Worm (Caenorhabditis elegans) whole organism, mixed stage, embryonic: ENCODE measurements around the gene djr-1.1.
A peak's percentile ranks its signal among the peaks of the same experiment; 100 is the strongest.

Experiments used
- M03D4.4 ChIP-seq: sonication (generic microtip); optimal IDR thresholded peaks from 2 replicates; lab custom pipeline; 2017; ENCODE audit warnings: mild to moderate bottlenecking, missing genetic modification characterization, missing compliant biosample characterization
- bed-3 ChIP-seq: fragments of 200-800 bp; sonication (Bioruptor generic); optimal IDR thresholded peaks from 3 replicates; lab custom pipeline; 2018; ENCODE audit warnings: mild to moderate bottlenecking, missing genetic modification characterization, moderate library complexity, missing compliant biosample characterization
- blmp-1 ChIP-seq: fragments of 150-350 bp; optimal IDR thresholded peaks from 2 replicates; lab custom pipeline; 2014; ENCODE audit warnings: missing biosample characterization, missing genetic modification characterization
- ceh-39 ChIP-seq: fragments of 150-350 bp; optimal IDR thresholded peaks from 2 replicates; lab custom pipeline; 2014; ENCODE audit warnings: missing biosample characterization, missing genetic modification characterization
- ceh-83 ChIP-seq: fragments of 200-800 bp; sonication (Bioruptor generic); optimal IDR thresholded peaks from 2 replicates; lab custom pipeline; 2018; ENCODE audit warnings: mild to moderate bottlenecking, missing genetic modification characterization, missing compliant biosample characterization
- ces-1 ChIP-seq: fragments of 150-350 bp; optimal IDR thresholded peaks from 2 replicates; lab custom pipeline; 2014; ENCODE audit warnings: missing biosample characterization, missing genetic modification reagents, missing genetic modification characterization
- cnd-1 ChIP-seq: fragments of 200-800 bp; sonication (Bioruptor generic); optimal IDR thresholded peaks from 2 replicates; lab custom pipeline; 2018; ENCODE audit warnings: mild to moderate bottlenecking, missing genetic modification characterization, missing compliant biosample characterization
- drap-1 ChIP-seq: fragments of 200-800 bp; sonication (Bioruptor generic); optimal IDR thresholded peaks from 3 replicates; lab custom pipeline; 2018; ENCODE audit warnings: mild to moderate bottlenecking, missing genetic modification characterization, missing compliant biosample characterization
- elt-1 ChIP-seq: sonication (generic microtip); optimal IDR thresholded peaks from 2 replicates; lab custom pipeline; 2017; ENCODE audit warnings: missing genetic modification characterization, mild to moderate bottlenecking, missing compliant biosample characterization, antibody characterized with exemption, moderate library complexity, borderline replicate concordance; ENCODE audit not compliant: insufficient read depth
- elt-3 ChIP-seq: fragments of 150-350 bp; optimal IDR thresholded peaks from 2 replicates; lab custom pipeline; 2014; ENCODE audit warnings: missing biosample characterization, missing genetic modification characterization
- flh-1 ChIP-seq: fragments of 200-800 bp; sonication (Bioruptor generic); optimal IDR thresholded peaks from 2 replicates; lab custom pipeline; 2018; ENCODE audit warnings: mild to moderate bottlenecking, missing genetic modification characterization, moderate library complexity, missing compliant biosample characterization
- ham-2 ChIP-seq: fragments of 200-800 bp; sonication (Bioruptor generic); optimal IDR thresholded peaks from 2 replicates; lab custom pipeline; 2018; ENCODE audit warnings: mild to moderate bottlenecking, missing genetic modification characterization, missing compliant biosample characterization
- hlh-1 ChIP-seq: fragments of 150-350 bp; optimal IDR thresholded peaks from 2 replicates; lab custom pipeline; 2014; ENCODE audit warnings: missing biosample characterization, missing genetic modification reagents, missing genetic modification characterization
- lin-13 ChIP-seq: fragments of 150-350 bp; optimal IDR thresholded peaks from 2 replicates; lab custom pipeline; 2014; ENCODE audit warnings: missing biosample characterization, missing genetic modification characterization
- lin-32 ChIP-seq: fragments of 200-800 bp; sonication (Bioruptor generic); optimal IDR thresholded peaks from 2 replicates; lab custom pipeline; 2018; ENCODE audit warnings: mild to moderate bottlenecking, missing genetic modification characterization, missing compliant biosample characterization
- lsy-2 ChIP-seq: fragments of 150-350 bp; optimal IDR thresholded peaks from 2 replicates; lab custom pipeline; 2014; ENCODE audit warnings: missing biosample characterization, missing genetic modification characterization
- mab-5 ChIP-seq: fragments of 150-350 bp; optimal IDR thresholded peaks from 2 replicates; lab custom pipeline; 2014; ENCODE audit warnings: missing biosample characterization, missing genetic modification characterization
- mep-1 ChIP-seq: fragments of 150-350 bp; optimal IDR thresholded peaks from 2 replicates; lab custom pipeline; 2017; ENCODE audit warnings: missing biosample characterization, missing genetic modification reagents, missing genetic modification characterization, inconsistent platforms
- mls-2 ChIP-seq: sonication (generic microtip); optimal IDR thresholded peaks from 2 replicates; lab custom pipeline; 2016; ENCODE audit warnings: mild to moderate bottlenecking, missing genetic modification characterization, moderate library complexity, missing compliant biosample characterization
- nhr-12 ChIP-seq: fragments of 150-350 bp; optimal IDR thresholded peaks from 2 replicates; lab custom pipeline; 2014; ENCODE audit warnings: missing biosample characterization, missing genetic modification characterization
- nhr-2 ChIP-seq: fragments of 150-350 bp; optimal IDR thresholded peaks from 2 replicates; lab custom pipeline; 2014; ENCODE audit warnings: missing biosample characterization, missing genetic modification characterization
- nhr-28 ChIP-seq: fragments of 150-350 bp; optimal IDR thresholded peaks from 2 replicates; lab custom pipeline; 2014; ENCODE audit warnings: missing biosample characterization, missing genetic modification characterization
- nhr-76 ChIP-seq: sonication (generic microtip); optimal IDR thresholded peaks from 2 replicates; lab custom pipeline; 2017; ENCODE audit warnings: missing biosample characterization, missing genetic modification characterization
- pha-4 ChIP-seq: fragments of 150-350 bp; optimal IDR thresholded peaks from 2 replicates; lab custom pipeline; 2018; ENCODE audit warnings: missing biosample characterization, missing genetic modification reagents, missing genetic modification characterization
- sem-2 ChIP-seq: fragments of 200-800 bp; sonication (Bioruptor generic); optimal IDR thresholded peaks from 2 replicates; lab custom pipeline; 2018; ENCODE audit warnings: mild to moderate bottlenecking, missing genetic modification characterization, missing compliant biosample characterization
- snpc-4 ChIP-seq: fragments of 150-350 bp; optimal IDR thresholded peaks from 2 replicates; lab custom pipeline; 2014; ENCODE audit warnings: missing biosample characterization, missing genetic modification characterization
- sptf-1 ChIP-seq: sonication (generic microtip); optimal IDR thresholded peaks from 2 replicates; lab custom pipeline; 2017; ENCODE audit warnings: mild to moderate bottlenecking, missing genetic modification characterization, moderate library complexity, missing compliant biosample characterization
- unc-120 ChIP-seq: sonication (generic microtip); optimal IDR thresholded peaks from 2 replicates; lab custom pipeline; 2017; ENCODE audit warnings: missing genetic modification characterization, missing compliant biosample characterization; ENCODE audit not compliant: poor library complexity, severe bottlenecking
- unc-39 ChIP-seq: fragments of 150-350 bp; optimal IDR thresholded peaks from 2 replicates; lab custom pipeline; 2014; ENCODE audit warnings: missing biosample characterization, missing genetic modification characterization
- unc-62 ChIP-seq: fragments of 150-350 bp; optimal IDR thresholded peaks from 2 replicates; lab custom pipeline; 2014; ENCODE audit warnings: missing biosample characterization, missing genetic modification reagents, missing genetic modification characterization
- zip-8 ChIP-seq: fragments of 150-350 bp; optimal IDR thresholded peaks from 2 replicates; lab custom pipeline; 2014; ENCODE audit warnings: missing biosample characterization, missing genetic modification characterization
- ztf-11 ChIP-seq: fragments of 150-350 bp; optimal IDR thresholded peaks from 2 replicates; lab custom pipeline; 2014; ENCODE audit warnings: missing biosample characterization, missing genetic modification characterization

The djr-1.1 gene

ce11 chrII:303927-304711 is 13.7 kb downstream of the djr-1.1 start:
- TF ChIP-seq bed-3 (GFP tag; lab: Kevin White, UChicago) (no peak), M03D4.4 (tag; lab: Kevin White, UChicago) (no peak), lin-13 (no peak), mep-1 (tag; lab: Kevin White, UChicago) (no peak), ceh-39 (tag; lab: Kevin White, UChicago) (no peak), unc-39 (tag; lab: Kevin White, UChicago) (no peak), ces-1 (no peak), lsy-2 (tag; lab: Kevin White, UChicago) (no peak), elt-1 (no peak), sptf-1 (no peak), nhr-28 (no peak), unc-120 (tag; lab: Kevin White, UChicago) (no peak), nhr-76 (tag; lab: Kevin White, UChicago) (no peak), pha-4 (tag; lab: Kevin White, UChicago) (no peak), nhr-12 (tag; lab: Kevin White, UChicago) (no peak), ztf-11 (tag; lab: Kevin White, UChicago) (no peak), snpc-4 (tag; lab: Kevin White, UChicago) (no peak)
- TF ChIP-seq, all 35 proteins: peak for 0

ce11 chrII:305645-306044 is 15.3 kb downstream of the djr-1.1 start, which contains the start of gene col-69:
TSS of gene col-69 (minus strand) at chrII:305745.
- TF ChIP-seq unc-120 (tag; lab: Kevin White, UChicago) (no peak), nhr-28 (no peak), mab-5 (tag; lab: Kevin White, UChicago) (no peak), lin-32 (GFP tag; lab: Kevin White, UChicago) (no peak), unc-39 (tag; lab: Kevin White, UChicago) (no peak), lsy-2 (tag; lab: Kevin White, UChicago) (no peak), nhr-2 (no peak), flh-1 (no peak), sptf-1 (no peak)

ce11 chrII:307154-307553 is 16.8 kb downstream of the djr-1.1 start, which contains the start of gene K01A2.4:
TSS of gene K01A2.4 (plus strand) at chrII:307454.
- no peak for TF ChIP-seq unc-39 (tag; lab: Kevin White, UChicago)
- TF ChIP-seq ceh-39 (tag; lab: Kevin White, UChicago), result no peak
- TF ChIP-seq lsy-2 (tag; lab: Kevin White, UChicago), result no peak
- no peak for TF ChIP-seq sptf-1
- TF ChIP-seq nhr-28, result no peak
- no peak for TF ChIP-seq unc-120 (tag; lab: Kevin White, UChicago)

- peak; percentile 63 for TF ChIP-seq cnd-1 (tag; lab: Kevin White, UChicago)
Observed at ce11 chrII:312110-312509, 21.7 kb downstream of the djr-1.1 start, which contains the start of gene mps-2. TSS of gene mps-2 (minus strand) at chrII:312210.

ce11 chrII:313540-313939 is 23.2 kb downstream of the djr-1.1 start:
- no peak for TF ChIP-seq bed-3 (GFP tag; lab: Kevin White, UChicago)
- no peak for TF ChIP-seq M03D4.4 (tag; lab: Kevin White, UChicago)
- TF ChIP-seq ham-2 (GFP tag; lab: Kevin White, UChicago), result no peak
- TF ChIP-seq cnd-1 (tag; lab: Kevin White, UChicago), result no peak
- TF ChIP-seq unc-39 (tag; lab: Kevin White, UChicago), result no peak
- TF ChIP-seq drap-1, result no peak
- no peak for TF ChIP-seq sem-2 (GFP tag; lab: Kevin White, UChicago)
- TF ChIP-seq unc-120 (tag; lab: Kevin White, UChicago), result peak; percentile 6
- no peak for TF ChIP-seq mab-5 (tag; lab: Kevin White, UChicago)
- TF ChIP-seq nhr-76 (tag; lab: Kevin White, UChicago), result no peak
- no peak for TF ChIP-seq sptf-1
- TF ChIP-seq ceh-83, result no peak
- TF ChIP-seq lsy-2 (tag; lab: Kevin White, UChicago), result no peak
- TF ChIP-seq zip-8 (tag; lab: Kevin White, UChicago), result no peak
- no peak for TF ChIP-seq nhr-12 (tag; lab: Kevin White, UChicago)
- TF ChIP-seq blmp-1 (tag; lab: Kevin White, UChicago), result no peak
- TF ChIP-seq elt-3 (tag; lab: Kevin White, UChicago), result no peak
- no peak for TF ChIP-seq nhr-2
- peak; percentile 43 for TF ChIP-seq unc-62 (GFP tag; lab: Kevin White, UChicago)
- no peak for TF ChIP-seq nhr-28
- peak; percentile 30 for TF ChIP-seq ces-1
- TF ChIP-seq hlh-1, result peak; percentile 69
- no peak for TF ChIP-seq lin-13
- TF ChIP-seq ztf-11 (tag; lab: Kevin White, UChicago), result no peak
- TF ChIP-seq ceh-39 (tag; lab: Kevin White, UChicago), result no peak
- no peak for TF ChIP-seq snpc-4 (tag; lab: Kevin White, UChicago)
- no peak for TF ChIP-seq mls-2 (tag; lab: Kevin White, UChicago)
